Worm (Caenorhabditis elegans) whole organism, L1 larva: ENCODE data around the gene cct-2.
A peak's percentile ranks its signal among the peaks of the same experiment; 100 is the strongest.

ENCODE experiments used
- blmp-1 ChIP-seq: fragments of 150-350 bp; optimal IDR thresholded peaks from 2 replicates; lab custom pipeline; 2014; ENCODE audit warnings: missing biosample characterization, missing genetic modification characterization
- dpl-1 ChIP-seq, 3 experiments: fragments of 150-350 bp in 2 of 3; sonication (generic microtip) in 1 of 3; optimal IDR thresholded peaks; 2 replicates each; lab custom pipeline; 2014 to 2017; ENCODE audit warnings: missing biosample characterization in 3 of 3, missing genetic modification characterization in 3 of 3, missing genetic modification reagents in 3 of 3
- efl-1 ChIP-seq, 4 experiments: fragments of 150-350 bp; optimal IDR thresholded peaks in 3 of 4; peaks in 1 of 4; 1 replicate in 1 of 4; 2 replicates in 3 of 4; lab custom pipeline; 2014; ENCODE audit warnings: missing biosample characterization in 2 of 4, missing genetic modification characterization in 2 of 4, missing genetic modification reagents in 2 of 4
- lin-35 ChIP-seq, 2 experiments: fragments of 150-350 bp; optimal IDR thresholded peaks; 2 replicates each; lab custom pipeline; 2014; ENCODE audit warnings: missing biosample characterization in 2 of 2, missing genetic modification characterization in 2 of 2, missing genetic modification reagents in 2 of 2
- lsy-2 ChIP-seq, 2 experiments: fragments of 150-350 bp; optimal IDR thresholded peaks; 2 replicates each; lab custom pipeline; 2014; ENCODE audit warnings: missing biosample characterization in 2 of 2, missing genetic modification characterization in 2 of 2
- mef-2 ChIP-seq: fragments of 150-350 bp; optimal IDR thresholded peaks from 2 replicates; lab custom pipeline; 2014; ENCODE audit warnings: missing biosample characterization, missing genetic modification characterization
- mep-1 ChIP-seq: fragments of 150-350 bp; optimal IDR thresholded peaks from 2 replicates; lab custom pipeline; 2014; ENCODE audit warnings: missing biosample characterization, missing genetic modification characterization
- nhr-12 ChIP-seq: sonication (generic microtip); optimal IDR thresholded peaks from 2 replicates; lab custom pipeline; 2017; ENCODE audit warnings: missing biosample characterization, missing genetic modification characterization
- nhr-20 ChIP-seq: sonication (generic microtip); optimal IDR thresholded peaks from 2 replicates; lab custom pipeline; 2016; ENCODE audit warnings: mild to moderate bottlenecking, missing genetic modification characterization, missing compliant biosample characterization
- nhr-47 ChIP-seq: sonication (generic microtip); optimal IDR thresholded peaks from 2 replicates; lab custom pipeline; 2016; ENCODE audit warnings: mild to moderate bottlenecking, missing genetic modification characterization, moderate library complexity, missing compliant biosample characterization
- nhr-71 ChIP-seq: sonication (generic microtip); optimal IDR thresholded peaks from 2 replicates; lab custom pipeline; 2016; ENCODE audit warnings: mild to moderate bottlenecking, missing genetic modification characterization, moderate library complexity, missing compliant biosample characterization
- skn-1 ChIP-seq: fragments of 150-350 bp; optimal IDR thresholded peaks from 2 replicates; lab custom pipeline; 2014; ENCODE audit warnings: missing biosample characterization, missing genetic modification characterization
- swsn-7 ChIP-seq: sonication (generic microtip); optimal IDR thresholded peaks from 2 replicates; lab custom pipeline; 2016; ENCODE audit warnings: missing genetic modification characterization, missing compliant biosample characterization

Gene cct-2

DNA sequence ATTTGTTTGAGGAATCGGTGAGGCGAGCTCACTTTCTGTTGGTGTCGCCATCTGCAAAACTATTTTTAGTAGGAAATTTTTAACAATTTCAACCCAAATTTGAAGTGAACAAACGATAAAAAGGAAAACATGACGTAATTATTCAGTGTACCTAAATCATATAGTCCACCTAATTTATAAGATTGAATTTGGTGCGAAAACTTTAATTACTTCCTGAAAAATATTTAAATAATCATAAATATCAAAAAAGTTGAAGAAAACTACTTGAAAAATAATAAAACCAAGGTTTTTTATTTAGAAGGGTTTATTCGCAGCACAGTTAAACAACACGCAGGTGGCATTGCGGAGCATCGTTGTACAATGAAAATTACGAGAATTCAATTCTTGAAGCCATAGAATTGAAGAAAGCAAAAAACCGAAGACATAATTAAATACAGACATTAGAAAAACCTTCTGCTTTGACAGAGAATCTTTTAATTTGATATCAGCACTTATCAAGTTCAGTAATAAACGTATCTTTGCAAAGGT is 46.0 kb downstream of the cct-2 start, which contains the start of gene tomm-40:
Gene tomm-40 (minus strand): TSS at position 51 of the 528 bp plus-strand sequence.
- TF ChIP-seq nhr-20 = peak; percentile 3
- TF ChIP-seq nhr-12 (tag; lab: Kevin White, UChicago) = no peak
- TF ChIP-seq blmp-1 = peak; percentile 12
- no peak for TF ChIP-seq nhr-47 (tag; lab: Kevin White, UChicago)
- peak in 1 of 2 experiments; percentile 55 for TF ChIP-seq lin-35 (GFP tag; optimal IDR thresholded peaks at IDR 0.05; lab: Kevin White, UChicago)
- TF ChIP-seq swsn-7 (tag; lab: Kevin White, UChicago) = peak; percentile 13
- peak; percentile 49 to 51 for TF ChIP-seq efl-1 (optimal IDR thresholded peaks at IDR 0.05; lab: Kevin White, UChicago)
- peak; percentile 55 to 93 for TF ChIP-seq efl-1 (GFP tag; optimal IDR thresholded peaks at IDR 0.05 in 1 of 2; lab: Kevin White, UChicago)
- peak; percentile 5 for TF ChIP-seq skn-1 (tag; lab: Kevin White, UChicago)
- no peak for TF ChIP-seq mef-2 (tag; lab: Kevin White, UChicago)
- peak; percentile 27 to 59 (median 48) for TF ChIP-seq dpl-1 (GFP tag; optimal IDR thresholded peaks at IDR 0.05; lab: Kevin White, UChicago)
- TF ChIP-seq mep-1 (tag; lab: Kevin White, UChicago) = peak; percentile 40
- TF ChIP-seq nhr-71 (tag; lab: Kevin White, UChicago) = peak; percentile 31
- TF ChIP-seq lsy-2 (tag; optimal IDR thresholded peaks at IDR 0.05; lab: Kevin White, UChicago) = peak; percentile 34 to 51
